Worm (Caenorhabditis elegans) whole organism, young adult: ENCODE results near the gene C46F11.4.
A peak's percentile ranks its signal among the peaks of the same experiment; 100 is the strongest.

ENCODE experiments used
- F57A8.1 ChIP-seq: fragments of 200-800 bp; sonication (Bioruptor generic); optimal IDR thresholded peaks from 2 replicates; lab custom pipeline; 2018; ENCODE audit warnings: mild to moderate bottlenecking, missing genetic modification characterization, moderate library complexity, missing compliant biosample characterization
- Y53G8AR.9 ChIP-seq: fragments of 200-800 bp; sonication (Bioruptor generic); conservative IDR thresholded peaks from 2 replicates; pipeline ENCODE4 v1.3.6; 2022; ENCODE audit warnings: missing genetic modification reagents, missing genetic modification characterization, missing compliant biosample characterization
- lin-26 ChIP-seq: fragments of 200-800 bp; sonication (Bioruptor generic); IDR thresholded peaks from 2 replicates; pipeline ENCODE4 v1.3.6; 2022; ENCODE audit warnings: missing genetic modification reagents, missing genetic modification characterization, missing compliant biosample characterization
- lin-35 ChIP-seq, 3 experiments: fragments of 150-350 bp in 2 of 3; sonication (generic microtip) in 1 of 3; optimal IDR thresholded peaks; 2 replicates each; lab custom pipeline; 2014 to 2018; ENCODE audit warnings: missing biosample characterization in 3 of 3, missing genetic modification characterization in 3 of 3, missing genetic modification reagents in 3 of 3
- nfya-2 ChIP-seq: fragments of 200-800 bp; sonication (Bioruptor generic); IDR thresholded peaks from 2 replicates; pipeline ENCODE4 v1.3.6; 2022; ENCODE audit warnings: missing genetic modification reagents, missing genetic modification characterization, missing compliant biosample characterization
- nhr-90 ChIP-seq: sonication (generic microtip); optimal IDR thresholded peaks from 2 replicates; lab custom pipeline; 2016; ENCODE audit warnings: missing genotype, mild to moderate bottlenecking, missing genetic modification characterization, missing compliant biosample characterization
- unc-62 ChIP-seq: fragments of 150-350 bp; optimal IDR thresholded peaks from 2 replicates; lab custom pipeline; 2014; ENCODE audit warnings: missing biosample characterization, missing genetic modification reagents, missing genetic modification characterization

DNA sequence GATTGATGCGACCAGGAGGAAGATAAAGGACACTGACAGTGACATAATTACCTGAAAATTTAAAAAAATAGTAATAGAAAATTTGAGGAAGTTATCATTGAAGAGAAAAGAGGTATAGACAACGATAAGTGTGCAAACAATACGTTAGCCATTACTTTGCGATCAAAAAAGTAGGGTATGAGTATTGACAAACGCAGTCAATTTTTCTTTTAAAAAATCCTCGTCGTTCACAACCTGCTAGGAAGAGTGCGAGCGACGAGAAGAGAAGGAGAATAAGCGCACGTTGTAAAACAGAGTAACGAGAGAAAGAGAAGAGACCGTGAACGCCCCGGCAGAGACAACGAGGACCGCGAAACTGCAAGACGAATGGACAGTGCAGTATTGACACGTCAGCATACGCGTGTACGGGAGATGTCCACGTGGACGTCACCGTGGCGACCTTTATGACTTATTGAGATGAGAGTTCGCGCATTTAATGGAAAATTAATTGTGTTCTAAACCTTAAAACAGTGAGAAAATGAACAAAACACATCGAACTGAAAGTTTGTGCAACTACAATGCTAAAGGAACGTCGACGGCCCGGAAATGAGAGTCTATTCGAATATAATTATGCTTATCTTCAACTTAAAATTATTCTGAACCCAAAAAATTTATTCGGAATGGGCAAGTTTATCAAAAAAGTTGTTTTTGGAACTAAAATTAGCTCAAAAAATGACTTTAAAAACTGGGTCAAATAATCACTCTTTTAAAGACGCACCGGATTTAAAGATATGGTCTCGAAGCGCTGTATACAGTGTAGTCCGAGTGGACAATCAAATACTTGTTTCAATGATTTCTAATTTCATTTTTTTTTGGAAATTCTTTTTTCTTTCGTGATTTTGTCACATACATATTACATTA, 37.6 kb upstream of the C46F11.4 start, which contains the start of the genes pdi-1 and C14B1.2:
- TF ChIP-seq lin-35 (GFP tag; optimal IDR thresholded peaks at IDR 0.05; lab: Kevin White, UChicago) (no peak), F57A8.1 (GFP tag; lab: Kevin White, UChicago) (no peak), Y53G8AR.9 (GFP tag; lab: Robert Waterston, UW) (no peak), nfya-2 (GFP tag; lab: Robert Waterston, UW) (no peak), unc-62 (GFP tag; lab: Kevin White, UChicago) (no peak), nhr-90 (tag; lab: Kevin White, UChicago) (peak; percentile 45), lin-26 (peak; percentile 53; the same call in 1 of the 2 replicates)
